Fruit fly (Drosophila melanogaster): ENCODE measurements around the gene Ptp10D.

The Ptp10D gene

dm6 chrX:11658181-11658842, 36.5 kb downstream of the Ptp10D start:
- peak; percentile 62 for TF ChIP-seq CG8301 (tag; optimal IDR thresholded peaks at IDR 0.05)
- TF ChIP-seq CG9948 (tag; optimal IDR thresholded peaks at IDR 0.05), result peak; percentile 75
- peak; percentile 73 for TF ChIP-seq CG8159 (tag; optimal IDR thresholded peaks at IDR 0.05)
- TF ChIP-seq Ets98B (GFP tag; IDR thresholded peaks at IDR 0.05), result peak; percentile 34; the same call in 1 of the 2 replicates
- TF ChIP-seq CG17806 (tag; optimal IDR thresholded peaks at IDR 0.05), result peak; percentile 64
- TF ChIP-seq EcR (GFP tag; optimal IDR thresholded peaks at IDR 0.05), result no peak
- no peak for TF ChIP-seq D1 (tag; optimal IDR thresholded peaks at IDR 0.05)
- TF ChIP-seq Pif1A (GFP tag; optimal IDR thresholded peaks at IDR 0.05), result peak; percentile 35
- peak; percentile 62 for TF ChIP-seq CG15710 (tag; optimal IDR thresholded peaks at IDR 0.05)
- TF ChIP-seq CG13204 (GFP tag; optimal IDR thresholded peaks at IDR 0.05), result no peak
- peak; percentile 34 for TF ChIP-seq CG34367 (tag; optimal IDR thresholded peaks at IDR 0.05)
- TF ChIP-seq CG32121 (GFP tag; IDR thresholded peaks at IDR 0.05), result 0 out of 2 replicates have a peak, but pooled peaks have one; percentile 37
- peak; percentile 23 for TF ChIP-seq Snoo (tag; optimal IDR thresholded peaks at IDR 0.05)
- peak; percentile 16 for TF ChIP-seq Pif1B (GFP tag; optimal IDR thresholded peaks at IDR 0.05)
- peak; percentile 54; the same call in 1 of the 3 replicates for TF ChIP-seq CG4496 (GFP tag; IDR thresholded peaks at IDR 0.05)
- peak; percentile 72 for TF ChIP-seq CG14655 (GFP tag; optimal IDR thresholded peaks at IDR 0.05)
- TF ChIP-seq gl (tag; optimal IDR thresholded peaks at IDR 0.05), result no peak
- no peak for TF ChIP-seq CG12605 (GFP tag; IDR thresholded peaks at IDR 0.05)
- TF ChIP-seq fd96Ca (GFP tag; IDR thresholded peaks at IDR 0.05), result no peak
- no peak for TF ChIP-seq rn (GFP tag; IDR thresholded peaks at IDR 0.05)
- TF ChIP-seq CG10348 (GFP tag; IDR thresholded peaks at IDR 0.05), result no peak

dm6 chrX:11659080-11659479, 37.3 kb downstream of the Ptp10D start:
- TF ChIP-seq EcR (GFP tag; optimal IDR thresholded peaks at IDR 0.05) (no peak), CG15710 (tag; optimal IDR thresholded peaks at IDR 0.05) (peak; percentile 89), Snoo (tag; optimal IDR thresholded peaks at IDR 0.05) (peak; percentile 52), fd96Ca (GFP tag; IDR thresholded peaks at IDR 0.05) (peak; percentile 88), CG9948 (tag; optimal IDR thresholded peaks at IDR 0.05) (peak; percentile 90), Pif1B (GFP tag; optimal IDR thresholded peaks at IDR 0.05) (peak; percentile 70), CG14655 (GFP tag; optimal IDR thresholded peaks at IDR 0.05) (peak; percentile 95), CG10348 (GFP tag; IDR thresholded peaks at IDR 0.05) (peak; percentile 81), gl (tag; optimal IDR thresholded peaks at IDR 0.05) (peak; percentile 42), rn (GFP tag; IDR thresholded peaks at IDR 0.05) (peak; percentile 55; the same call in 1 of the 2 replicates), CG12605 (GFP tag; IDR thresholded peaks at IDR 0.05) (peak; percentile 85), CG17806 (tag; optimal IDR thresholded peaks at IDR 0.05) (peak; percentile 80), CG4496 (GFP tag; IDR thresholded peaks at IDR 0.05) (peak; percentile 86), Pif1A (GFP tag; optimal IDR thresholded peaks at IDR 0.05) (peak; percentile 79), CG8301 (tag; optimal IDR thresholded peaks at IDR 0.05) (peak; percentile 92), CG8159 (tag; optimal IDR thresholded peaks at IDR 0.05) (peak; percentile 89), CG32121 (GFP tag; IDR thresholded peaks at IDR 0.05) (peak; percentile 92), CG13204 (GFP tag; optimal IDR thresholded peaks at IDR 0.05) (peak; percentile 67), D1 (tag; optimal IDR thresholded peaks at IDR 0.05) (peak; percentile 47), Ets98B (GFP tag; IDR thresholded peaks at IDR 0.05) (peak; percentile 74), CG34367 (tag; optimal IDR thresholded peaks at IDR 0.05) (peak; percentile 84)

- no peak for TF ChIP-seq rn (GFP tag; IDR thresholded peaks at IDR 0.05)
Measured at dm6 chrX:11659634-11660033, 37.8 kb downstream of the Ptp10D start.

dm6 chrX:11660476-11660875, 38.7 kb downstream of the Ptp10D start:
- TF ChIP-seq CG4496 (GFP tag; IDR thresholded peaks at IDR 0.05), result peak; percentile 43; the same call in 1 of the 3 replicates
- no peak for TF ChIP-seq fd96Ca (GFP tag; IDR thresholded peaks at IDR 0.05)
- TF ChIP-seq CG9948 (tag; optimal IDR thresholded peaks at IDR 0.05), result no peak
- TF ChIP-seq Pif1A (GFP tag; optimal IDR thresholded peaks at IDR 0.05), result peak; percentile 24
- no peak for TF ChIP-seq D1 (tag; optimal IDR thresholded peaks at IDR 0.05)
- TF ChIP-seq EcR (GFP tag; optimal IDR thresholded peaks at IDR 0.05), result no peak
- no peak for TF ChIP-seq CG12605 (GFP tag; IDR thresholded peaks at IDR 0.05)
- TF ChIP-seq rn (GFP tag; IDR thresholded peaks at IDR 0.05), result no peak
- peak; percentile 22 for TF ChIP-seq CG34367 (tag; optimal IDR thresholded peaks at IDR 0.05)
- TF ChIP-seq Snoo (tag; optimal IDR thresholded peaks at IDR 0.05), result peak; percentile 22
- no peak for TF ChIP-seq CG13204 (GFP tag; optimal IDR thresholded peaks at IDR 0.05)
- TF ChIP-seq CG32121 (GFP tag; IDR thresholded peaks at IDR 0.05), result no peak
- no peak for TF ChIP-seq CG10348 (GFP tag; IDR thresholded peaks at IDR 0.05)
- TF ChIP-seq Ets98B (GFP tag; IDR thresholded peaks at IDR 0.05), result no peak
- no peak for TF ChIP-seq CG8301 (tag; optimal IDR thresholded peaks at IDR 0.05)
- TF ChIP-seq CG8159 (tag; optimal IDR thresholded peaks at IDR 0.05), result peak; percentile 21
- TF ChIP-seq gl (tag; optimal IDR thresholded peaks at IDR 0.05), result peak; percentile 19
- TF ChIP-seq CG14655 (GFP tag; optimal IDR thresholded peaks at IDR 0.05), result no peak
- TF ChIP-seq CG15710 (tag; optimal IDR thresholded peaks at IDR 0.05), result no peak
- TF ChIP-seq Pif1B (GFP tag; optimal IDR thresholded peaks at IDR 0.05), result peak; percentile 23
- peak; percentile 13 for TF ChIP-seq CG17806 (tag; optimal IDR thresholded peaks at IDR 0.05)

dm6 chrX:11664058-11664457, 42.2 kb downstream of the Ptp10D start:
- peak; percentile 75 for TF ChIP-seq CG4496 (GFP tag; IDR thresholded peaks at IDR 0.05)
- no peak for TF ChIP-seq CG10348 (GFP tag; IDR thresholded peaks at IDR 0.05)
- no peak for TF ChIP-seq EcR (GFP tag; optimal IDR thresholded peaks at IDR 0.05)
- TF ChIP-seq rn (GFP tag; IDR thresholded peaks at IDR 0.05), result no peak
- TF ChIP-seq D1 (tag; optimal IDR thresholded peaks at IDR 0.05), result no peak
- peak; percentile 40 for TF ChIP-seq CG14655 (GFP tag; optimal IDR thresholded peaks at IDR 0.05)
- TF ChIP-seq CG12605 (GFP tag; IDR thresholded peaks at IDR 0.05), result peak; percentile 55; the same call in 1 of the 2 replicates
- TF ChIP-seq CG8301 (tag; optimal IDR thresholded peaks at IDR 0.05), result peak; percentile 16
- peak; percentile 67; the same call in 2 of the 3 replicates for TF ChIP-seq fd96Ca (GFP tag; IDR thresholded peaks at IDR 0.05)
- peak; percentile 21 for TF ChIP-seq Pif1A (GFP tag; optimal IDR thresholded peaks at IDR 0.05)
- no peak for TF ChIP-seq CG32121 (GFP tag; IDR thresholded peaks at IDR 0.05)
- peak; percentile 36 for TF ChIP-seq CG17806 (tag; optimal IDR thresholded peaks at IDR 0.05)
- TF ChIP-seq CG9948 (tag; optimal IDR thresholded peaks at IDR 0.05), result peak; percentile 10
- peak; percentile 37 for TF ChIP-seq Pif1B (GFP tag; optimal IDR thresholded peaks at IDR 0.05)
- TF ChIP-seq Ets98B (GFP tag; IDR thresholded peaks at IDR 0.05), result peak; percentile 41; the same call in 1 of the 2 replicates
- TF ChIP-seq CG15710 (tag; optimal IDR thresholded peaks at IDR 0.05), result peak; percentile 48
- TF ChIP-seq Snoo (tag; optimal IDR thresholded peaks at IDR 0.05), result no peak
- TF ChIP-seq gl (tag; optimal IDR thresholded peaks at IDR 0.05), result no peak
- peak; percentile 53 for TF ChIP-seq CG8159 (tag; optimal IDR thresholded peaks at IDR 0.05)
- TF ChIP-seq CG34367 (tag; optimal IDR thresholded peaks at IDR 0.05), result peak; percentile 50
- TF ChIP-seq CG13204 (GFP tag; optimal IDR thresholded peaks at IDR 0.05), result no peak

Data from whole organism, pupa.